Fruit fly (Drosophila melanogaster) whole organism, embryonic: Measurements from ENCODE around the gene Alp4.

Experiments
- CG10321 ChIP-seq: fragments of 200-800 bp; sonication (Bioruptor generic); IDR thresholded peaks from 2 replicates; pipeline ENCODE4 v1.3.6; 2022; ENCODE audit warnings: missing biosample characterization, missing genetic modification characterization
- CG10565 ChIP-seq: fragments of 200-800 bp; sonication (Bioruptor generic); optimal IDR thresholded peaks from 3 replicates; lab custom pipeline; 2016; ENCODE audit warnings: missing biosample characterization, mild to moderate bottlenecking, missing genetic modification characterization
- CG11504 ChIP-seq: fragments of 200-800 bp; sonication (Bioruptor generic); optimal IDR thresholded peaks from 3 replicates; lab custom pipeline; 2019; ENCODE audit warnings: missing biosample characterization, mild to moderate bottlenecking, missing genetic modification characterization, moderate library complexity
- CG12104 ChIP-seq: fragments of 200-800 bp; sonication (Bioruptor generic); optimal IDR thresholded peaks from 3 replicates; lab custom pipeline; 2016; ENCODE audit warnings: missing biosample characterization, missing genetic modification characterization
- CG13123 ChIP-seq: fragments of 200-800 bp; sonication (Bioruptor generic); optimal IDR thresholded peaks from 2 replicates; lab custom pipeline; 2016; ENCODE audit warnings: missing biosample characterization, missing genetic modification characterization
- CG14710 ChIP-seq: fragments of 200-800 bp; sonication (Bioruptor generic); optimal IDR thresholded peaks from 3 replicates; lab custom pipeline; 2019; ENCODE audit warnings: missing biosample characterization, mild to moderate bottlenecking, missing genetic modification characterization, moderate library complexity
- CG15479 ChIP-seq: fragments of 200-800 bp; sonication (Bioruptor generic); optimal IDR thresholded peaks from 3 replicates; lab custom pipeline; 2019; ENCODE audit warnings: missing biosample characterization, mild to moderate bottlenecking, missing genetic modification characterization, moderate library complexity
- CG15514 ChIP-seq: fragments of 200-800 bp; sonication (Bioruptor generic); optimal IDR thresholded peaks from 3 replicates; lab custom pipeline; 2017; ENCODE audit warnings: missing biosample characterization, missing genetic modification characterization, mild to moderate bottlenecking, moderate library complexity, missing genetic modification reagents
- CG1603 ChIP-seq: fragments of 200-800 bp; sonication (Bioruptor generic); optimal IDR thresholded peaks from 2 replicates; lab custom pipeline; 2019; ENCODE audit warnings: missing biosample characterization, mild to moderate bottlenecking, missing genetic modification characterization, moderate library complexity
- CG16779 ChIP-seq: fragments of 200-800 bp; sonication (Bioruptor generic); IDR thresholded peaks from 2 replicates; pipeline ENCODE4 v1.3.6; 2022; ENCODE audit warnings: missing biosample characterization, missing genetic modification characterization
- CG17328 ChIP-seq: fragments of 200-800 bp; sonication (Bioruptor generic); IDR thresholded peaks from 2 replicates; pipeline ENCODE4 v1.3.6; 2022; ENCODE audit warnings: missing biosample characterization, missing genetic modification characterization
- CG18619 ChIP-seq: fragments of 200-800 bp; sonication (Bioruptor generic); optimal IDR thresholded peaks from 3 replicates; lab custom pipeline; 2017; ENCODE audit warnings: missing biosample characterization, mild to moderate bottlenecking, missing genetic modification characterization
- CG2129 ChIP-seq: fragments of 200-800 bp; sonication (Bioruptor generic); IDR thresholded peaks from 2 replicates; pipeline ENCODE4 v1.3.6; 2022; ENCODE audit warnings: missing biosample characterization, missing genetic modification characterization; ENCODE audit not compliant: partially characterized antibody
- CG3281 ChIP-seq: fragments of 200-800 bp; sonication (Bioruptor generic); optimal IDR thresholded peaks from 3 replicates; lab custom pipeline; 2017; ENCODE audit warnings: missing biosample characterization, mild to moderate bottlenecking, missing genetic modification characterization
- CG34376 ChIP-seq: fragments of 200-800 bp; sonication (Bioruptor generic); optimal IDR thresholded peaks from 2 replicates; lab custom pipeline; 2018; ENCODE audit warnings: missing biosample characterization, mild to moderate bottlenecking, missing genetic modification characterization
- CG6254 ChIP-seq: fragments of 200-800 bp; sonication (Bioruptor generic); optimal IDR thresholded peaks from 3 replicates; lab custom pipeline; 2017; ENCODE audit warnings: mild to moderate bottlenecking, missing biosample characterization, missing genetic modification reagents, missing genetic modification characterization
- CG6813 ChIP-seq: fragments of 200-800 bp; sonication (Bioruptor generic); optimal IDR thresholded peaks from 2 replicates; lab custom pipeline; 2017; ENCODE audit warnings: missing biosample characterization, missing genetic modification characterization, mild to moderate bottlenecking, moderate library complexity, missing genetic modification reagents
- CG7745 ChIP-seq: fragments of 200-800 bp; sonication (Bioruptor generic); optimal IDR thresholded peaks from 2 replicates; lab custom pipeline; 2018; ENCODE audit warnings: missing biosample characterization, mild to moderate bottlenecking, missing genetic modification characterization, moderate library complexity
- CG8359 ChIP-seq: fragments of 200-800 bp; sonication (Bioruptor generic); optimal IDR thresholded peaks from 2 replicates; lab custom pipeline; 2017; ENCODE audit warnings: missing biosample characterization, mild to moderate bottlenecking, missing genetic modification characterization, borderline replicate concordance
- CG8765 ChIP-seq: fragments of 200-800 bp; sonication (Bioruptor generic); IDR thresholded peaks from 2 replicates; pipeline ENCODE4 v1.3.6; 2022; ENCODE audit warnings: missing biosample characterization, missing genetic modification characterization
- CTCF ChIP-seq: fragments of 200-800 bp; sonication (Bioruptor generic); optimal IDR thresholded peaks from 2 replicates; lab custom pipeline; 2017; ENCODE audit warnings: missing biosample characterization, mild to moderate bottlenecking, missing genetic modification characterization, moderate library complexity
- HLH4C ChIP-seq: fragments of 200-800 bp; sonication (Bioruptor generic); IDR thresholded peaks from 3 replicates; pipeline ENCODE4 v1.3.6; 2022; ENCODE audit warnings: missing biosample characterization, missing genetic modification characterization; ENCODE audit not compliant: partially characterized antibody
- Hey ChIP-seq: fragments of 200-800 bp; sonication (Bioruptor generic); optimal IDR thresholded peaks from 3 replicates; lab custom pipeline; 2018; ENCODE audit warnings: missing biosample characterization, mild to moderate bottlenecking, missing genetic modification characterization
- Hmr ChIP-seq: fragments of 200-800 bp; sonication (Bioruptor generic); optimal IDR thresholded peaks from 3 replicates; lab custom pipeline; 2017; ENCODE audit warnings: mild to moderate bottlenecking, missing biosample characterization, missing genetic modification reagents, missing genetic modification characterization
- Hr78 ChIP-seq, 2 experiments: fragments of 200-800 bp in 1 of 2; fragments of >200 bp in 1 of 2; sonication (Bioruptor generic) in 1 of 2; optimal IDR thresholded peaks; 2 replicates each; lab custom pipeline; 2017 to 2019; ENCODE audit warnings: missing biosample characterization in 2 of 2, missing genetic modification characterization in 2 of 2, mild to moderate bottlenecking in 1 of 2, moderate library complexity in 1 of 2
- Mrtf ChIP-seq: fragments of 200-800 bp; sonication (Bioruptor generic); IDR thresholded peaks from 3 replicates; pipeline ENCODE4 v1.3.6; 2022; ENCODE audit warnings: missing biosample characterization, missing genetic modification characterization
- NfI ChIP-seq: fragments of 200-800 bp; sonication (Bioruptor generic); optimal IDR thresholded peaks from 3 replicates; lab custom pipeline; 2018; ENCODE audit warnings: missing biosample characterization, mild to moderate bottlenecking, missing genetic modification characterization, moderate library complexity
- Stat92E ChIP-seq, 3 experiments: fragments of >200 bp in 2 of 3; fragments of 200-800 bp in 1 of 3; sonication (Bioruptor generic) in 1 of 3; optimal IDR thresholded peaks; 2 replicates each; lab custom pipeline; 2017 to 2019; ENCODE audit warnings: missing biosample characterization in 3 of 3, missing genetic modification characterization in 3 of 3, mild to moderate bottlenecking in 1 of 3, moderate library complexity in 1 of 3
- Vsx1 ChIP-seq: fragments of 200-800 bp; sonication (Bioruptor generic); optimal IDR thresholded peaks from 2 replicates; lab custom pipeline; 2017; ENCODE audit warnings: missing biosample characterization, mild to moderate bottlenecking, missing genetic modification characterization, missing genetic modification reagents
- ara ChIP-seq: fragments of 200-800 bp; sonication (Bioruptor generic); IDR thresholded peaks from 2 replicates; pipeline ENCODE4 v1.3.6; 2022; ENCODE audit warnings: missing biosample characterization, missing genetic modification characterization
- bsh ChIP-seq, 2 experiments: fragments of 200-800 bp; sonication (Bioruptor generic); optimal IDR thresholded peaks; 2 replicates each; lab custom pipeline; 2017 to 2018; ENCODE audit warnings: mild to moderate bottlenecking in 2 of 2, missing biosample characterization in 2 of 2, missing genetic modification characterization in 2 of 2, moderate library complexity in 1 of 2
- crol ChIP-seq: fragments of 200-800 bp; sonication (Bioruptor generic); IDR thresholded peaks from 2 replicates; pipeline ENCODE4 v1.3.6; 2022; ENCODE audit warnings: missing biosample characterization, missing genetic modification characterization
- crp ChIP-seq, 2 experiments: fragments of 200-800 bp; sonication (Bioruptor generic); optimal IDR thresholded peaks; 2 replicates in 1 of 2; 3 replicates in 1 of 2; lab custom pipeline; 2017; ENCODE audit warnings: missing biosample characterization in 2 of 2, missing genetic modification characterization in 2 of 2, mild to moderate bottlenecking in 1 of 2, moderate library complexity in 1 of 2
- dmrt11E ChIP-seq: fragments of 200-800 bp; sonication (Bioruptor generic); optimal IDR thresholded peaks from 3 replicates; lab custom pipeline; 2018; ENCODE audit warnings: missing biosample characterization, mild to moderate bottlenecking, missing genetic modification characterization, moderate library complexity
- ems ChIP-seq: fragments of 200-800 bp; sonication (Bioruptor generic); optimal IDR thresholded peaks from 3 replicates; lab custom pipeline; 2016; ENCODE audit warnings: missing biosample characterization, missing genetic modification characterization
- en ChIP-seq: fragments of 200-800 bp; sonication (Bioruptor generic); optimal IDR thresholded peaks from 2 replicates; lab custom pipeline; 2016; ENCODE audit warnings: missing biosample characterization, missing genetic modification characterization
- ewg ChIP-seq: fragments of 200-800 bp; sonication (Bioruptor generic); optimal IDR thresholded peaks from 3 replicates; lab custom pipeline; 2017; ENCODE audit warnings: mild to moderate bottlenecking, missing biosample characterization, missing genetic modification reagents, missing genetic modification characterization
- fd102C ChIP-seq: fragments of 200-800 bp; sonication (Bioruptor generic); optimal IDR thresholded peaks from 2 replicates; lab custom pipeline; 2018; ENCODE audit warnings: missing biosample characterization, mild to moderate bottlenecking, missing genetic modification characterization, moderate library complexity
- gem ChIP-seq: fragments of 200-800 bp; sonication (Bioruptor generic); optimal IDR thresholded peaks from 2 replicates; lab custom pipeline; 2019; ENCODE audit warnings: missing biosample characterization, mild to moderate bottlenecking, missing genetic modification characterization, moderate library complexity
- nau ChIP-seq: fragments of 200-800 bp; sonication (Bioruptor generic); optimal IDR thresholded peaks from 3 replicates; lab custom pipeline; 2017; ENCODE audit warnings: missing biosample characterization, mild to moderate bottlenecking, missing genetic modification characterization, missing genetic modification reagents
- odd ChIP-seq: fragments of 200-800 bp; sonication (Bioruptor generic); optimal IDR thresholded peaks from 2 replicates; lab custom pipeline; 2017; ENCODE audit warnings: missing biosample characterization, mild to moderate bottlenecking, missing genetic modification characterization
- pfk ChIP-seq: fragments of 200-800 bp; sonication (Bioruptor generic); optimal IDR thresholded peaks from 2 replicates; lab custom pipeline; 2018; ENCODE audit warnings: missing biosample characterization, mild to moderate bottlenecking, missing genetic modification characterization, moderate library complexity
- row ChIP-seq: fragments of 200-800 bp; sonication (Bioruptor generic); IDR thresholded peaks from 3 replicates; pipeline ENCODE4 v1.3.6; 2022; ENCODE audit warnings: missing biosample characterization, missing genetic modification characterization
- sens ChIP-seq: fragments of 200-800 bp; sonication (Bioruptor generic); peaks from one replicate; lab custom pipeline; 2016; ENCODE audit warnings: missing biosample characterization, missing genetic modification characterization
- tap ChIP-seq: fragments of 200-800 bp; optimal IDR thresholded peaks from 3 replicates; lab custom pipeline; 2019; ENCODE audit warnings: missing biosample characterization, mild to moderate bottlenecking, missing genetic modification characterization, moderate library complexity
- tna ChIP-seq: fragments of 200-800 bp; sonication (Bioruptor generic); IDR thresholded peaks from 2 replicates; pipeline ENCODE4 v1.3.6; 2022; ENCODE audit warnings: missing biosample characterization, missing genetic modification characterization; ENCODE audit not compliant: partially characterized antibody
- zen ChIP-seq: fragments of 200-800 bp; sonication (Bioruptor generic); optimal IDR thresholded peaks from 3 replicates; lab custom pipeline; 2018; ENCODE audit warnings: missing biosample characterization, mild to moderate bottlenecking, missing genetic modification characterization, moderate library complexity

The Alp4 gene

dm6 chr3R:31064653-31065322, 16.1 kb downstream of the Alp4 start, which contains the start of gene Sox100B (continued):
- TF ChIP-seq CG34376 (GFP tag; lab: Kevin White, UChicago) (no peak), CG13123 (GFP tag; lab: Kevin White, UChicago) (no peak), CG10565 (GFP tag; lab: Kevin White, UChicago) (no peak), crp (GFP tag; optimal IDR thresholded peaks at IDR 0.05; lab: Kevin White, UChicago) (no peak), CTCF (GFP tag; lab: Kevin White, UChicago) (no peak), CG2129 (no peak), nau (GFP tag; lab: Kevin White, UChicago) (no peak), CG8765 (peak; percentile 82; the same call in 1 of the 2 replicates), CG12104 (GFP tag; lab: Kevin White, UChicago) (peak; percentile 32), tna (GFP tag; lab: Robert Waterston, UW) (no peak), CG7745 (tag; lab: Kevin White, UChicago) (no peak), ewg (GFP tag; lab: Kevin White, UChicago) (peak; percentile 35), CG14710 (tag; lab: Kevin White, UChicago) (peak; percentile 84), CG17328 (GFP tag; lab: Robert Waterston, UW) (peak; percentile 72)
- TF ChIP-seq, all 482 proteins: peak for 231

- TF ChIP-seq bsh (GFP tag; optimal IDR thresholded peaks at IDR 0.05; lab: Kevin White, UChicago) (no peak), CG15479 (GFP tag; lab: Kevin White, UChicago) (no peak), CG10321 (no peak), row (peak; percentile 24; the same call in 1 of the 3 replicates), crol (GFP tag; lab: Robert Waterston, UW) (0 out of 2 replicates have a peak, but pooled peaks have one; percentile 3), ems (GFP tag; lab: Kevin White, UChicago) (no peak), NfI (GFP tag; lab: Kevin White, UChicago) (no peak), CG1603 (peak; percentile 48), gem (tag; lab: Kevin White, UChicago) (peak; percentile 35), Hmr (GFP tag; lab: Kevin White, UChicago) (no peak), Hr78 (GFP tag; optimal IDR thresholded peaks at IDR 0.05; lab: Kevin White, UChicago) (peak in 1 of 2 experiments; percentile 3), pfk (GFP tag; lab: Kevin White, UChicago) (no peak), Stat92E (GFP tag; optimal IDR thresholded peaks at IDR 0.05; lab: Kevin White, UChicago) (no peak), CG3281 (GFP tag; lab: Kevin White, UChicago) (no peak), Hey (tag; lab: Kevin White, UChicago) (no peak), dmrt11E (tag; lab: Kevin White, UChicago) (no peak), CG11504 (tag; lab: Kevin White, UChicago) (peak; percentile 1), Mrtf (GFP tag; lab: Robert Waterston, UW) (no peak), en (GFP tag; lab: Kevin White, UChicago) (no peak), CG15514 (no peak)
These were observed 17.6 kb downstream of the Alp4 start for dm6 chr3R:31066356-31066755.

dm6 chr3R:31070732-31071131, 22.0 kb downstream of the Alp4 start:
- TF ChIP-seq zen (tag; lab: Kevin White, UChicago): no peak
- peak; percentile 50 for TF ChIP-seq sens (GFP tag; lab: Kevin White, UChicago)
- no peak for TF ChIP-seq tap (tag; lab: Kevin White, UChicago)
- TF ChIP-seq HLH4C (GFP tag; lab: Robert Waterston, UW): no peak
- TF ChIP-seq odd (GFP tag; lab: Kevin White, UChicago): peak; percentile 20
- peak; percentile 22 for TF ChIP-seq CG6813 (GFP tag; lab: Kevin White, UChicago)
- peak; percentile 17 for TF ChIP-seq CG6254 (GFP tag; lab: Kevin White, UChicago)
- no peak for TF ChIP-seq CG18619 (GFP tag; lab: Kevin White, UChicago)
- no peak for TF ChIP-seq CG8359 (GFP tag; lab: Kevin White, UChicago)
- 0 out of 2 replicates have a peak, but pooled peaks have one; percentile 24 for TF ChIP-seq ara (GFP tag; lab: Robert Waterston, UW)
- TF ChIP-seq Vsx1: peak; percentile 18
- no peak for TF ChIP-seq CG16779
- TF ChIP-seq fd102C (GFP tag; lab: Kevin White, UChicago): peak; percentile 13
